Worm (Caenorhabditis elegans) whole organism, late embryonic: ENCODE data around the gene nlp-76.

Source experiments
- ceh-9 ChIP-seq: sonication (generic microtip); optimal IDR thresholded peaks from 2 replicates; lab custom pipeline; 2016; ENCODE audit warnings: mild to moderate bottlenecking, missing genetic modification characterization, inconsistent platforms, missing compliant biosample characterization
- dve-1 ChIP-seq: sonication (generic microtip); optimal IDR thresholded peaks from 2 replicates; lab custom pipeline; 2017; ENCODE audit warnings: antibody characterized with exemption, mild to moderate bottlenecking, missing genetic modification characterization, missing compliant biosample characterization
- fkh-10 ChIP-seq: fragments of 150-350 bp; optimal IDR thresholded peaks from 2 replicates; lab custom pipeline; 2014; ENCODE audit warnings: missing biosample characterization, missing genetic modification reagents, missing genetic modification characterization
- hlh-30 ChIP-seq: sonication (generic microtip); optimal IDR thresholded peaks from 2 replicates; lab custom pipeline; 2017; ENCODE audit warnings: antibody characterized with exemption, missing genetic modification characterization, missing compliant biosample characterization; ENCODE audit not compliant: insufficient read depth
- lim-6 ChIP-seq: sonication (generic microtip); optimal IDR thresholded peaks from 2 replicates; lab custom pipeline; 2016; ENCODE audit warnings: missing genetic modification characterization, missing compliant biosample characterization
- nhr-11 ChIP-seq: fragments of 150-350 bp; optimal IDR thresholded peaks from 2 replicates; lab custom pipeline; 2014; ENCODE audit warnings: missing biosample characterization, missing genetic modification characterization
- pag-3 ChIP-seq: sonication (generic microtip); optimal IDR thresholded peaks from 2 replicates; lab custom pipeline; 2016; ENCODE audit warnings: missing compliant biosample characterization, missing genetic modification characterization, borderline replicate concordance
- pqm-1 ChIP-seq: sonication (generic microtip); optimal IDR thresholded peaks from 2 replicates; lab custom pipeline; 2016; ENCODE audit warnings: missing genetic modification characterization, missing compliant biosample characterization
- ref-2 ChIP-seq: sonication (generic microtip); optimal IDR thresholded peaks from 2 replicates; lab custom pipeline; 2016; ENCODE audit warnings: missing genetic modification characterization, missing compliant biosample characterization
- tbx-2 ChIP-seq: sonication (generic microtip); optimal IDR thresholded peaks from 2 replicates; lab custom pipeline; 2016; ENCODE audit warnings: missing genetic modification characterization, missing compliant biosample characterization
- unc-42 ChIP-seq: sonication (generic microtip); optimal IDR thresholded peaks from 2 replicates; lab custom pipeline; 2016; ENCODE audit warnings: missing genotype, missing genetic modification characterization, missing compliant biosample characterization
- ztf-16 ChIP-seq: sonication (generic microtip); optimal IDR thresholded peaks from 2 replicates; lab custom pipeline; 2017; ENCODE audit warnings: missing genetic modification characterization, missing compliant biosample characterization

ce11 chrX:12693150-12693589 is 29.5 kb upstream of the nlp-76 start:
- TF ChIP-seq unc-42 (peak; percentile 31), ztf-16 (tag; lab: Kevin White, UChicago) (no peak), pqm-1 (no peak), nhr-11 (tag; lab: Kevin White, UChicago) (no peak), pag-3 (no peak), dve-1 (tag; lab: Kevin White, UChicago) (no peak), ceh-9 (tag; lab: Kevin White, UChicago) (no peak), lim-6 (tag; lab: Kevin White, UChicago) (no peak), tbx-2 (peak; percentile 33), ref-2 (tag; lab: Kevin White, UChicago) (no peak), hlh-30 (tag; lab: Kevin White, UChicago) (no peak), fkh-10 (GFP tag; lab: Kevin White, UChicago) (no peak)
